Worm (Caenorhabditis elegans): ENCODE measurements around the gene nta-1.

ce11 chrII:3709255-3709654 is 34.4 kb downstream of the nta-1 start, which contains the start of gene srx-110:
- TF ChIP-seq pha-4 (tag; optimal IDR thresholded peaks at IDR 0.05) (no peak), ama-1 (optimal IDR thresholded peaks at IDR 0.05) (no peak), C38D4.7 (GFP tag; optimal IDR thresholded peaks at IDR 0.05) (no peak)
